Worm (Caenorhabditis elegans) whole organism, late embryonic: Measurements from ENCODE around the gene C02B10.4.

Source experiments
- ceh-19 ChIP-seq: fragments of 200-800 bp; sonication (Bioruptor generic); optimal IDR thresholded peaks from 2 replicates; lab custom pipeline; 2018; ENCODE audit warnings: mild to moderate bottlenecking, missing genetic modification characterization, missing compliant biosample characterization
- fkh-10 ChIP-seq: fragments of 150-350 bp; optimal IDR thresholded peaks from 2 replicates; lab custom pipeline; 2014; ENCODE audit warnings: missing biosample characterization, missing genetic modification reagents, missing genetic modification characterization
- madf-2 ChIP-seq: sonication (generic microtip); optimal IDR thresholded peaks from 2 replicates; lab custom pipeline; 2017; ENCODE audit warnings: missing genetic modification characterization, missing compliant biosample characterization
- unc-55 ChIP-seq: sonication (generic microtip); optimal IDR thresholded peaks from 2 replicates; lab custom pipeline; 2017; ENCODE audit warnings: missing biosample characterization, missing genetic modification reagents, missing genetic modification characterization

DNA sequence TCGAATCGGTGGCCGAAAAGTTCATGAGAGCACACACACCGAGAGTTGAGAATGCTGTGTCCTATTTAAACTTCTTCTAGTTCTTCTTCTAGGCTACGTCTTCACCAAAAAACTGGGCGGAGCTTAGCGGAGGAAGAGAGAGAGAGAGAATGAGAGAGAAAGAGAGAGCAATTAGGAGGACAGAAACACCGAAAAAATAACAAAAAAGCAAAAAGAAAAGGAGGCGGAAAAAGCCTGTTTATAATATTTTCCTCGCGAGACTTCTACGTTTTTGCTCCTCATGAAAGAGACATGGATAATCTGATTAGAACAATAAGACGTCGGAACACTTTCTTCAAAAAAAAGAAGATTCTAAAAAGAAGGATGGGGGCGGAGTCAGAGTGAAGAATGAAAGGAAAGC is 30.6 kb downstream of the C02B10.4 start, which contains the start of gene tkr-3:
- no peak for TF ChIP-seq madf-2
- no peak for TF ChIP-seq unc-55 (GFP tag; lab: Kevin White, UChicago)
- TF ChIP-seq fkh-10 (GFP tag; lab: Kevin White, UChicago), result no peak
- no peak for TF ChIP-seq ceh-19
